Fruit fly (Drosophila melanogaster) whole organism, adult: ENCODE results near the gene CG41099.

Experiments used
- CG14711 ChIP-seq: fragments of 200-800 bp; sonication (Bioruptor generic); optimal IDR thresholded peaks from 2 replicates; lab custom pipeline; 2018; ENCODE audit warnings: missing biosample characterization, mild to moderate bottlenecking, missing genetic modification characterization, moderate library complexity
- Clk ChIP-seq: fragments of 200-800 bp; sonication (Bioruptor generic); optimal IDR thresholded peaks from 2 replicates; lab custom pipeline; 2017; ENCODE audit warnings: missing biosample characterization, missing genetic modification characterization
- cnc ChIP-seq, 2 experiments: fragments of >200 bp; optimal IDR thresholded peaks; 2 replicates each; lab custom pipeline; 2017
- ovo ChIP-seq: fragments of 200-800 bp; sonication (Bioruptor generic); optimal IDR thresholded peaks from 2 replicates; lab custom pipeline; 2016; ENCODE audit warnings: missing biosample characterization, missing genetic modification characterization
- tj ChIP-seq: fragments of 200-800 bp; sonication (Bioruptor generic); optimal IDR thresholded peaks from 3 replicates; lab custom pipeline; 2017; ENCODE audit warnings: missing biosample characterization, mild to moderate bottlenecking, missing genetic modification characterization, moderate library complexity

- TF ChIP-seq CG14711 (tag; lab: Kevin White, UChicago): no peak
- no peak for TF ChIP-seq ovo (GFP tag; lab: Kevin White, UChicago)
- TF ChIP-seq tj (GFP tag; lab: Kevin White, UChicago): no peak
- no peak for TF ChIP-seq cnc (optimal IDR thresholded peaks at IDR 0.05; lab: Kevin White, UChicago)
- no peak for TF ChIP-seq Clk (GFP tag; lab: Kevin White, UChicago)
Observed at dm6 chr3R:3846482-3847046, at the start of gene CG41099.
